Fruit fly (Drosophila melanogaster): Measurements from ENCODE around the gene CG13699.

- TF ChIP-seq psq (optimal IDR thresholded peaks at IDR 0.05), result no peak
- no peak for TF ChIP-seq CG8478 (optimal IDR thresholded peaks at IDR 0.05)
- TF ChIP-seq pan (optimal IDR thresholded peaks at IDR 0.05), result no peak
- TF ChIP-seq Dll (optimal IDR thresholded peaks at IDR 0.05), result no peak
These were observed 49.7 kb downstream of the CG13699 start, which contains the start of the genes CG32195 and CG7341 for dm6 chr3L:18112669-18113068.

All from whole organism.